Worm (Caenorhabditis elegans) whole organism, early embryonic: ENCODE results near the gene H12D21.9.

Experiments used
- B0310.2 ChIP-seq: sonication (generic microtip); optimal IDR thresholded peaks from 2 replicates; lab custom pipeline; 2016; ENCODE audit warnings: mild to moderate bottlenecking, missing genetic modification characterization, missing compliant biosample characterization
- F13C5.2 ChIP-seq: sonication (generic microtip); optimal IDR thresholded peaks from 2 replicates; lab custom pipeline; 2017; ENCODE audit warnings: mild to moderate bottlenecking, missing genetic modification characterization, inconsistent platforms, missing compliant biosample characterization
- aly-1 ChIP-seq: sonication (generic microtip); optimal IDR thresholded peaks from 2 replicates; lab custom pipeline; 2016; ENCODE audit warnings: missing genetic modification characterization, missing compliant biosample characterization
- ama-1 ChIP-seq: fragments of 150-350 bp; optimal IDR thresholded peaks from 2 replicates; lab custom pipeline; 2014
- ceh-13 ChIP-seq: fragments of 200-800 bp; sonication (Bioruptor generic); optimal IDR thresholded peaks from 2 replicates; lab custom pipeline; 2018; ENCODE audit warnings: mild to moderate bottlenecking, missing genetic modification characterization, missing compliant biosample characterization
- ceh-36 ChIP-seq: sonication (generic microtip); optimal IDR thresholded peaks from 2 replicates; lab custom pipeline; 2016; ENCODE audit warnings: missing genetic modification characterization, inconsistent platforms, missing compliant biosample characterization
- ets-7 ChIP-seq: sonication (generic microtip); optimal IDR thresholded peaks from 2 replicates; lab custom pipeline; 2016; ENCODE audit warnings: missing genotype, missing genetic modification characterization, missing compliant biosample characterization
- flt-1 ChIP-seq: fragments of 200-800 bp; sonication (Bioruptor generic); IDR thresholded peaks from 2 replicates; pipeline ENCODE4 v1.3.6; 2022; ENCODE audit warnings: missing genetic modification characterization, missing compliant biosample characterization
- hmbx-1 ChIP-seq: sonication (generic microtip); optimal IDR thresholded peaks from 2 replicates; lab custom pipeline; 2016; ENCODE audit warnings: mild to moderate bottlenecking, missing genetic modification characterization, missing compliant biosample characterization
- hmg-4 ChIP-seq: fragments of 200-800 bp; sonication (Bioruptor generic); optimal IDR thresholded peaks from 2 replicates; lab custom pipeline; 2018; ENCODE audit warnings: mild to moderate bottlenecking, missing genetic modification characterization, missing compliant biosample characterization
- hnd-1 ChIP-seq: sonication (generic microtip); optimal IDR thresholded peaks from 2 replicates; lab custom pipeline; 2016; ENCODE audit warnings: missing genetic modification characterization, missing compliant biosample characterization
- pes-1 ChIP-seq: fragments of 200-800 bp; sonication (Bioruptor generic); IDR thresholded peaks from 2 replicates; pipeline ENCODE4 v1.3.6; 2022; ENCODE audit warnings: missing genetic modification reagents, missing genetic modification characterization, missing compliant biosample characterization
- scrt-1 ChIP-seq: fragments of 200-800 bp; sonication (Bioruptor generic); IDR thresholded peaks from 2 replicates; pipeline ENCODE4 v1.3.6; 2022; ENCODE audit warnings: missing genetic modification characterization, missing compliant biosample characterization
- sea-1 ChIP-seq: fragments of 200-800 bp; sonication (Bioruptor generic); conservative IDR thresholded peaks from 2 replicates; pipeline ENCODE4 v1.3.6; 2022; ENCODE audit warnings: missing genetic modification characterization, missing compliant biosample characterization
- tbx-11 ChIP-seq: fragments of 200-800 bp; sonication (Bioruptor generic); IDR thresholded peaks from 2 replicates; pipeline ENCODE4 v1.3.6; 2022; ENCODE audit warnings: missing genetic modification characterization, missing compliant biosample characterization
- tbx-37 ChIP-seq: fragments of 200-800 bp; sonication (Bioruptor generic); conservative IDR thresholded peaks from 2 replicates; pipeline ENCODE4 v1.3.6; 2022; ENCODE audit warnings: missing genetic modification reagents, missing genetic modification characterization, missing compliant biosample characterization
- tra-4 ChIP-seq: sonication (generic microtip); optimal IDR thresholded peaks from 2 replicates; lab custom pipeline; 2017; ENCODE audit warnings: missing genetic modification characterization, missing compliant biosample characterization

Gene H12D21.9

DNA sequence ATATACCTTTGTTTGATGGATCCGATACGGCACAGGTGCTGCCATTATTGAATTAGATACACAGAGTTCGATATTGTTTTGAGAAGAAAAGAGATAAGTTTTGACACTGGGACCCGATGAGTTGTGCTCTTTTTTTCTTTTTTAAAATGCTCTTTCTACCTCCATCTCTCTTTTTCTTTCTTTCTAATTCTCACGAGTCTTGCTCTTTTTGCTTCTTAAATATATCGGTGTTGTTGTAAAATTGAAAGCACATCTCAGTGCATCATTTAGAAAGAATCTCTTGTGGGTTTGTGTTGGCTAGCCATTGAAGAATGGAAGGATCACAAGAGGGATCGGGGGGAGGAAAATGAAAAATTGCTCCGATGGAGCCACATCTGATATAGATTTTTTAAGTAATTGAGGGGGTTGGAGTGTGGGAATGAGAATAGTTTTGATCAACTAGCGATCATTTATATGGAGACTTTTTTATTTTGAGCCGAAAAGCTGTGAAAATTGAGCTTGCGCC, at the start of gene H12D21.9:
Gene H12D21.9, minus strand, starts transcription at position 148 of the 505 bp plus-strand sequence.
- TF ChIP-seq sea-1 (GFP tag; lab: Robert Waterston, UW) (no peak), ets-7 (tag; lab: Kevin White, UChicago) (no peak), aly-1 (tag; lab: Kevin White, UChicago) (no peak), tra-4 (tag; lab: Kevin White, UChicago) (no peak), ama-1 (lab: Kevin White, UChicago) (no peak), pes-1 (GFP tag; lab: Robert Waterston, UW) (no peak), ceh-13 (no peak), hnd-1 (tag; lab: Kevin White, UChicago) (no peak), scrt-1 (GFP tag; lab: Robert Waterston, UW) (no peak), hmbx-1 (tag; lab: Kevin White, UChicago) (no peak)

DNA sequence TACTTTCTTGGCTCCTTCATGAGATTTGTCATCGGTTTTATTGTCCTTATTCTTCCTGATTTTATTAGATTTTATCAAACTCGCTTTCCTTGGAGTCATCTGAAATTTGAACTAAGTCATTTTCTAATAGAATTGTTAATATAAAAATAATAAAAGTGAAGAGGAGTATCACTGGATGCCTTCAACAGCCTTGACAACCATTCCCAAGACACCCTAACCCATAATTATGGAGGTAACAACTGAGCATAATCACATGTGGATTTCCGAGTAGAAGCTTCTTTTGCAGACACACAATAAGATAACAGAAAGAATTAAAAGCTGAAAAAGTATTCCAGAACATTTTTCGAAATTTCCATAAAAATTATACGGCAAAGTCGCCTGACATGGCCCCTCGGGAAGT, 46.4 kb upstream of the H12D21.9 start, which contains the start of gene F02D8.9:
Gene F02D8.9, minus strand, starts transcription at position 101 of the 400 bp plus-strand sequence.
- no peak for TF ChIP-seq B0310.2 (tag; lab: Kevin White, UChicago)
- TF ChIP-seq hnd-1 (tag; lab: Kevin White, UChicago), result no peak
- TF ChIP-seq tra-4 (tag; lab: Kevin White, UChicago), result no peak
- no peak for TF ChIP-seq pes-1 (GFP tag; lab: Robert Waterston, UW)
- no peak for TF ChIP-seq tbx-11
- no peak for TF ChIP-seq aly-1 (tag; lab: Kevin White, UChicago)
- no peak for TF ChIP-seq ceh-13
- no peak for TF ChIP-seq scrt-1 (GFP tag; lab: Robert Waterston, UW)
- TF ChIP-seq ceh-36 (tag; lab: Kevin White, UChicago), result no peak
- no peak for TF ChIP-seq sea-1 (GFP tag; lab: Robert Waterston, UW)

DNA sequence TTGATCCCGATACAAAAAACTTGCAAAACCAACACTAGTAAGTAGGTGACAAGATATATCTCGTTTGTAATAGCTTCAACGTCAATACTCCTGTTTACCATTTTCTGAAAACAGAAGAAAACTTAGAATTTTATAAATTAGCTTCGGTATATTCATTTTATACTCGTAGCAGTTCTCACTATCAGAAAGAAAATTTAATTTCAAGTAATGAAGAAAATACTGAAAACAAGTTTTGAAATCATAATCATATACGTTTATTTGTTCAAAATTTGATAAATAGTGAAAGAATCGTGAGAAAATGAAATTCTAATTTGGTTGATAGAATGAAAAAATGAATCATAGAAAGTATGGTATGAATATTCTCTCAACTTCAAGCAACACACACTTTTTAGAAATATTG, 45.4 kb upstream of the H12D21.9 start, which contains the start of gene C30G7.5:
Gene C30G7.5, minus strand, starts transcription at position 101 of the 400 bp plus-strand sequence.
- TF ChIP-seq hnd-1 (tag; lab: Kevin White, UChicago) (no peak), ama-1 (lab: Kevin White, UChicago) (no peak), tbx-11 (no peak), scrt-1 (GFP tag; lab: Robert Waterston, UW) (no peak), pes-1 (GFP tag; lab: Robert Waterston, UW) (no peak), ceh-36 (tag; lab: Kevin White, UChicago) (no peak)

DNA sequence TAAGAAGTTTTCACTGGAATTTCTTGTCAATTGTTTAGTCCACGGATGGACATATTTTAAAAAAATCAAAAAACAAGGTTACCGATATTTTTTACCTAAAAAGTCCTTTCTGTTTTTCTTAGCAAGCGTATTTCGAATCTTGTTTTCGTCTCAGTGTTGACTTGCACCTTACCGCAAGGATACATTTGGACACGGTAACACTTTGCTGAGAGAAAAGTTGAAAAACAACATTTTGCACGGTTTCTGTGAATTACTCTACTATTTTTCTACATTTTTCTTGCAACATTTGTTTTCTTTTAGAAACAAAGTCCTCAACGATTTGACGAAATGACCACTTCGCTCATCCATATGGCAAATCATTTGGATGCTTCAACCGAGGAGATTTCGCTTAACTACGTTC, 40.2 kb upstream of the H12D21.9 start, which contains the start of gene hil-1:
Gene hil-1, plus strand, starts transcription at position 301 of the 400 bp plus-strand sequence.
- TF ChIP-seq B0310.2 (tag; lab: Kevin White, UChicago) (no peak), aly-1 (tag; lab: Kevin White, UChicago) (no peak), pes-1 (GFP tag; lab: Robert Waterston, UW) (no peak), tra-4 (tag; lab: Kevin White, UChicago) (no peak), ets-7 (tag; lab: Kevin White, UChicago) (no peak), hnd-1 (tag; lab: Kevin White, UChicago) (no peak), F13C5.2 (tag; lab: Kevin White, UChicago) (no peak)

DNA sequence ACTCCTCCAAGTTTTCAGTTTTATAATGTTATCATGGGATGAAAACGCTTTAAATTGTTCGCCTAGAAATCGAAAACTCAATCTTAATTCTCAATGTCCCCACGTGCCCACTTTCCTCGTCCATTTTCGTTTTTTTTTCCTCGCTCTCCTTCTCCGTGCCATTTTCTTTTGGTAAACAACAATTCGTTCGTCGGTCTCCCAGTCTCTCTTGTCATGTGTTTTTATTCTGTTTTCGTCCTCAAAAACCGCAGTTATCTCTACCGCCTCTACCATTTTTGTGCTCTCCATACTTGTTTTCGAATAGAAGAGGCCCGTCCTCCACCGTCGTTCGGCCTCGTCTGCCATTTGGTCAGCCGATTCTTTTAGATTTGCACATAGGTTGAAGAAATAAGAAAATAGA, 39.3 kb upstream of the H12D21.9 start:
- no peak for TF ChIP-seq tbx-11
- no peak for TF ChIP-seq flt-1 (GFP tag; lab: Robert Waterston, UW)
- no peak for TF ChIP-seq tbx-37 (GFP tag; lab: Robert Waterston, UW)
- TF ChIP-seq hmbx-1 (tag; lab: Kevin White, UChicago), result no peak
- no peak for TF ChIP-seq ama-1 (lab: Kevin White, UChicago)
- TF ChIP-seq aly-1 (tag; lab: Kevin White, UChicago), result no peak
- TF ChIP-seq pes-1 (GFP tag; lab: Robert Waterston, UW), result no peak
- no peak for TF ChIP-seq ceh-36 (tag; lab: Kevin White, UChicago)
- TF ChIP-seq sea-1 (GFP tag; lab: Robert Waterston, UW), result no peak

DNA sequence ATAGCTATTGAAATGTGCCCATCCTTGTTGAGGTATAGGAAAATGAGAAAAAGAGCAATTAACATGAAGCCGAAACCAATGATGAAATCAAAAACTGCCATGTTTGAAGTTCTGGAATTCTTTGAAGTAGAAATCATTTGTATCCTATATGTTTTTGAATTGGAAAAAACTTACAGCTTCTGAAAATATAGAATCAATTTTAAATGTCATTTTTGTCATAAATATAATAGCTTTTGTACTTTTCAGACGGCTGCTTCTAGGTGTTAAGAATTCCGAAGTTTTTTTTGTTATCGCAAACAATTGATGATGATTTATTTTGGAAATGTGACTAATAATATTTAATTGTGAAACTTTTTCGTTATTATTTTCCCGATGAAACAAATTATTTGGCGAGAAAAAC, 37.7 kb upstream of the H12D21.9 start, which contains the start of gene C30G7.4:
Gene C30G7.4, minus strand, starts transcription at position 101 of the 400 bp plus-strand sequence.
- no peak for TF ChIP-seq hnd-1 (tag; lab: Kevin White, UChicago)
- TF ChIP-seq ets-7 (tag; lab: Kevin White, UChicago), result no peak
- TF ChIP-seq ceh-13, result no peak
- TF ChIP-seq tbx-11, result no peak
- no peak for TF ChIP-seq tra-4 (tag; lab: Kevin White, UChicago)
- no peak for TF ChIP-seq sea-1 (GFP tag; lab: Robert Waterston, UW)
- TF ChIP-seq ceh-36 (tag; lab: Kevin White, UChicago), result no peak
- no peak for TF ChIP-seq flt-1 (GFP tag; lab: Robert Waterston, UW)
- TF ChIP-seq F13C5.2 (tag; lab: Kevin White, UChicago), result no peak
- no peak for TF ChIP-seq B0310.2 (tag; lab: Kevin White, UChicago)
- TF ChIP-seq hmg-4, result no peak
- no peak for TF ChIP-seq ama-1 (lab: Kevin White, UChicago)
- no peak for TF ChIP-seq hmbx-1 (tag; lab: Kevin White, UChicago)
- TF ChIP-seq aly-1 (tag; lab: Kevin White, UChicago), result no peak
- TF ChIP-seq pes-1 (GFP tag; lab: Robert Waterston, UW), result no peak
- no peak for TF ChIP-seq tbx-37 (GFP tag; lab: Robert Waterston, UW)
- TF ChIP-seq scrt-1 (GFP tag; lab: Robert Waterston, UW), result no peak

DNA sequence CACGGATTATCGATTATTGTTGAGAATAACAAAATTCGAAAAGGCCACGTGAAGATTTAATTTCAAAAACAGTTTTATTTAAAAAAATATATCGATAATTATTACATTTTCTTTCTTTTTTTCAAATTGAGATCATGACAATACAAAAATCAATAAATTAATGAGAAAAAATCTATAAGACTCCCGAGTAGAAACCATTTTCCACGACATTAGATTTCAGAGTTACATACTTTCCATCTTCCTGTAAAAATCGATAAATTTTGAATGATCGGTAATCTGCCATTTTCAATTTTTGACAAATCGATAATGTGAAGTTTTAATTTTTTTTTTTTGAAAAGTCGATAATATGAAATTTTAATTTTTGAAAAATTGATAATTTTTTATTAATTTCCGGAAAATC, 36.4 kb upstream of the H12D21.9 start, which contains the start of gene C30G7.3:
Gene C30G7.3, minus strand, starts transcription at position 8 of the 400 bp plus-strand sequence.
- TF ChIP-seq B0310.2 (tag; lab: Kevin White, UChicago) (no peak), aly-1 (tag; lab: Kevin White, UChicago) (no peak), tra-4 (tag; lab: Kevin White, UChicago) (no peak), ceh-13 (no peak), ama-1 (lab: Kevin White, UChicago) (no peak), scrt-1 (GFP tag; lab: Robert Waterston, UW) (no peak), flt-1 (GFP tag; lab: Robert Waterston, UW) (no peak), tbx-11 (no peak), F13C5.2 (tag; lab: Kevin White, UChicago) (no peak), hmg-4 (no peak), tbx-37 (GFP tag; lab: Robert Waterston, UW) (no peak), pes-1 (GFP tag; lab: Robert Waterston, UW) (no peak), hmbx-1 (tag; lab: Kevin White, UChicago) (no peak), ceh-36 (tag; lab: Kevin White, UChicago) (no peak), hnd-1 (tag; lab: Kevin White, UChicago) (no peak), sea-1 (GFP tag; lab: Robert Waterston, UW) (no peak), ets-7 (tag; lab: Kevin White, UChicago) (no peak)
